Fruit fly (Drosophila melanogaster) whole organism, prepupa: ENCODE results near the gene Cpr30B.

Experiments used
- CG1621 ChIP-seq: fragments of 200-800 bp; sonication (Bioruptor generic); optimal IDR thresholded peaks from 3 replicates; lab custom pipeline; 2018; ENCODE audit warnings: missing biosample characterization, mild to moderate bottlenecking, missing genetic modification characterization
- CG6792 ChIP-seq: fragments of 200-800 bp; sonication (Bioruptor generic); optimal IDR thresholded peaks from 3 replicates; lab custom pipeline; 2016; ENCODE audit warnings: missing biosample characterization, missing genetic modification characterization
- Ets21C ChIP-seq: fragments of 200-800 bp; sonication (Bioruptor generic); optimal IDR thresholded peaks from 3 replicates; lab custom pipeline; 2016; ENCODE audit warnings: missing biosample characterization, missing genetic modification characterization
- net ChIP-seq: fragments of 200-800 bp; sonication (Bioruptor generic); optimal IDR thresholded peaks from 3 replicates; lab custom pipeline; 2016; ENCODE audit warnings: missing biosample characterization, missing genetic modification characterization
- topi ChIP-seq: fragments of 200-800 bp; sonication (Bioruptor generic); optimal IDR thresholded peaks from 3 replicates; lab custom pipeline; 2016; ENCODE audit warnings: missing biosample characterization, missing genetic modification characterization

DNA sequence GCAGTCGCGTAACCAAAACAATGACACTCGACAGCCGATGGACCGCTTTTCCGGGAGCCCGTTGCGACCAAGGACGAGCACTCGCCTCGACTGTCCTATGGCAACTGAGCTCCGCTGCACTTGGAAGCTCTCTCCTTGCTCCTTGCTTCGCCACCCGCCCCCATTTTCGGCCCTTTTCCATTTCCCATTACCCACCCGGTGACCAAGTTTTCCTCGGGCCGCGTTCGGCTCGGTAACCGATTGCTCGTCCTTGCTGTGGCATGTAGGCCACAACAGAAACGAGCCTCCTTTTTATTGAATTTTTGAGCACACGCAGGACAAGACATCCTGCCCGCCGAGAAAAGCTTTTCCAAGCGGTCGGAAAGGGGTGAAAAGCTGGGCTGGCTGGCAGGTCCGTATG lies 24.0 kb downstream of the Cpr30B start, which contains the start of gene jp:
- TF ChIP-seq CG6792 (no peak), net (GFP tag; lab: Kevin White, UChicago) (no peak), Ets21C (GFP tag; lab: Kevin White, UChicago) (no peak), CG1621 (tag; lab: Kevin White, UChicago) (no peak), topi (GFP tag; lab: Kevin White, UChicago) (no peak)
